Worm (Caenorhabditis elegans) whole organism, L3 larva: ENCODE data around the gene phf-15.

Experiments
- R02D3.7 ChIP-seq: fragments of 150-350 bp; optimal IDR thresholded peaks from 2 replicates; lab custom pipeline; 2014; ENCODE audit warnings: missing biosample characterization, missing genetic modification characterization
- aly-2 ChIP-seq: fragments of 150-350 bp; optimal IDR thresholded peaks from 2 replicates; lab custom pipeline; 2014; ENCODE audit warnings: missing biosample characterization, missing genetic modification characterization
- ceh-16 ChIP-seq: sonication (generic microtip); optimal IDR thresholded peaks from 2 replicates; lab custom pipeline; 2017; ENCODE audit warnings: missing biosample characterization, missing genetic modification characterization
- ceh-28 ChIP-seq: fragments of 150-350 bp; optimal IDR thresholded peaks from 2 replicates; lab custom pipeline; 2014; ENCODE audit warnings: missing biosample characterization, missing genetic modification reagents, missing genetic modification characterization
- ceh-82 ChIP-seq: fragments of 150-350 bp; optimal IDR thresholded peaks from 2 replicates; lab custom pipeline; 2014; ENCODE audit warnings: missing biosample characterization, missing genetic modification characterization
- ceh-9 ChIP-seq: sonication (generic microtip); optimal IDR thresholded peaks from 2 replicates; lab custom pipeline; 2018; ENCODE audit warnings: missing biosample characterization, missing genetic modification characterization
- egl-27 ChIP-seq: sonication (generic microtip); optimal IDR thresholded peaks from 4 replicates; lab custom pipeline; 2017; ENCODE audit warnings: missing biosample characterization, missing genetic modification reagents, missing genetic modification characterization
- elt-1 ChIP-seq: fragments of 150-350 bp; optimal IDR thresholded peaks from 2 replicates; lab custom pipeline; 2014; ENCODE audit warnings: missing biosample characterization, missing genetic modification characterization
- elt-2 ChIP-seq: sonication (generic microtip); optimal IDR thresholded peaks from 2 replicates; lab custom pipeline; 2016; ENCODE audit warnings: missing genetic modification reagents, mild to moderate bottlenecking, missing genetic modification characterization, missing compliant biosample characterization
- elt-3 ChIP-seq, 3 experiments: fragments of 150-350 bp in 1 of 3; sonication (generic microtip) in 2 of 3; optimal IDR thresholded peaks; 2 replicates in 2 of 3; 4 replicates in 1 of 3; lab custom pipeline; 2014 to 2017; ENCODE audit warnings: missing biosample characterization in 3 of 3, missing genetic modification characterization in 3 of 3
- fkh-10 ChIP-seq: sonication (generic microtip); optimal IDR thresholded peaks from 2 replicates; lab custom pipeline; 2017; ENCODE audit warnings: missing biosample characterization, missing genetic modification reagents, missing genetic modification characterization
- hmg-11 ChIP-seq: sonication (generic microtip); optimal IDR thresholded peaks from 2 replicates; lab custom pipeline; 2016; ENCODE audit warnings: missing genetic modification characterization, missing compliant biosample characterization
- jun-1 ChIP-seq: fragments of 150-350 bp; optimal IDR thresholded peaks from 2 replicates; lab custom pipeline; 2014; ENCODE audit warnings: missing biosample characterization, missing genetic modification reagents, missing genetic modification characterization
- lin-39 ChIP-seq: fragments of 150-350 bp; optimal IDR thresholded peaks from 2 replicates; lab custom pipeline; 2018; ENCODE audit warnings: missing biosample characterization, missing genetic modification reagents, missing genetic modification characterization
- lsy-12 ChIP-seq: sonication (generic microtip); optimal IDR thresholded peaks from 2 replicates; lab custom pipeline; 2016; ENCODE audit warnings: mild to moderate bottlenecking, missing genetic modification characterization, missing compliant biosample characterization
- mdl-1 ChIP-seq: fragments of 150-350 bp; optimal IDR thresholded peaks from 2 replicates; lab custom pipeline; 2014; ENCODE audit warnings: missing biosample characterization, missing genetic modification characterization
- nhr-12 ChIP-seq: fragments of 150-350 bp; optimal IDR thresholded peaks from 2 replicates; lab custom pipeline; 2014; ENCODE audit warnings: missing biosample characterization, missing genetic modification characterization
- nhr-237 ChIP-seq: fragments of 150-350 bp; optimal IDR thresholded peaks from 2 replicates; lab custom pipeline; 2014; ENCODE audit warnings: missing biosample characterization, missing genetic modification characterization
- nhr-25 ChIP-seq: sonication (generic microtip); optimal IDR thresholded peaks from 2 replicates; lab custom pipeline; 2017; ENCODE audit warnings: missing biosample characterization, missing genetic modification characterization
- nhr-43 ChIP-seq: sonication (generic microtip); optimal IDR thresholded peaks from 2 replicates; lab custom pipeline; 2016; ENCODE audit warnings: mild to moderate bottlenecking, missing genetic modification characterization, missing compliant biosample characterization; ENCODE audit not compliant: poor library complexity, severe bottlenecking
- nhr-67 ChIP-seq: fragments of 150-350 bp; optimal IDR thresholded peaks from 2 replicates; lab custom pipeline; 2014; ENCODE audit warnings: missing biosample characterization, missing genetic modification characterization
- nhr-77 ChIP-seq: fragments of 150-350 bp; optimal IDR thresholded peaks from 2 replicates; lab custom pipeline; 2014; ENCODE audit warnings: missing biosample characterization, missing genetic modification characterization
- pha-4 ChIP-seq: fragments of 150-350 bp; optimal IDR thresholded peaks from 2 replicates; lab custom pipeline; 2014; ENCODE audit warnings: missing biosample characterization, missing genetic modification reagents, missing genetic modification characterization
- pqm-1 ChIP-seq: fragments of 150-350 bp; optimal IDR thresholded peaks from 2 replicates; lab custom pipeline; 2017; ENCODE audit warnings: missing biosample characterization, missing genetic modification characterization, inconsistent platforms
- skn-1 ChIP-seq: fragments of 150-350 bp; optimal IDR thresholded peaks from 2 replicates; lab custom pipeline; 2014; ENCODE audit warnings: missing biosample characterization, missing genetic modification characterization
- snpc-4 ChIP-seq: fragments of 150-350 bp; optimal IDR thresholded peaks from 2 replicates; lab custom pipeline; 2014; ENCODE audit warnings: missing biosample characterization, missing genetic modification characterization
- tbx-2 ChIP-seq: sonication (generic microtip); optimal IDR thresholded peaks from 2 replicates; lab custom pipeline; 2016; ENCODE audit warnings: mild to moderate bottlenecking, missing genetic modification characterization, missing compliant biosample characterization
- unc-62 ChIP-seq: fragments of 150-350 bp; sonication (generic microtip); optimal IDR thresholded peaks from 4 replicates; lab custom pipeline; 2014; ENCODE audit warnings: missing biosample characterization, missing genetic modification reagents, missing genetic modification characterization
- zag-1 ChIP-seq: fragments of 150-350 bp; optimal IDR thresholded peaks from 2 replicates; lab custom pipeline; 2014; ENCODE audit warnings: missing biosample characterization, missing genetic modification characterization

Gene phf-15

DNA sequence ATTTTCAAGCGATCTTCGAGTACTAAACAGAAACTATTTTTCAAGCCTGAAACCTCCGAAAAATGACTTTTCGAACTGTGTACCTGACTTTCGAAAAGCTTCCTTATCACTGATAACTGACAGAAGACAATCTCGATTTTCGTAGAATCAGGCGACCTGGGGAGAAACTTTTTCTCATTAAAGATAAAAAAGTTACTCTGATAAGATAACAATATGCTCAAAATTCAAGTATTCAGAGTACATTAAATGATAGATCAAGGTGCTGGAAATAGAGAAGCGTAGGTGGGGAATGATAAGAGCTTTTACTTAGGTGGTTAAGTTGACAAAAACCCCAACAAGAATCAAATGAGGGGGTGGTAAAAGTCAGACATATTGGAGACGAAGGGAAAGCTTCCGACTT, 47.4 kb downstream of the phf-15 start, which contains the start of gene prk-2:
Gene prk-2, minus strand, starts transcription at position 156 of the 400 bp plus-strand sequence.
- TF ChIP-seq pha-4 (tag; lab: Kevin White, UChicago) (peak; percentile 3), ceh-9 (tag; lab: Kevin White, UChicago) (no peak), elt-2 (tag; lab: Kevin White, UChicago) (peak; percentile 93), skn-1 (tag; lab: Kevin White, UChicago) (no peak), elt-3 (tag; optimal IDR thresholded peaks at IDR 0.05; lab: Kevin White, UChicago) (peak in 1 of 3 experiments; percentile 65), pqm-1 (tag; lab: Kevin White, UChicago) (peak; percentile 93), jun-1 (peak; percentile 19), ceh-28 (peak; percentile 8), ceh-16 (tag; lab: Kevin White, UChicago) (no peak)

DNA sequence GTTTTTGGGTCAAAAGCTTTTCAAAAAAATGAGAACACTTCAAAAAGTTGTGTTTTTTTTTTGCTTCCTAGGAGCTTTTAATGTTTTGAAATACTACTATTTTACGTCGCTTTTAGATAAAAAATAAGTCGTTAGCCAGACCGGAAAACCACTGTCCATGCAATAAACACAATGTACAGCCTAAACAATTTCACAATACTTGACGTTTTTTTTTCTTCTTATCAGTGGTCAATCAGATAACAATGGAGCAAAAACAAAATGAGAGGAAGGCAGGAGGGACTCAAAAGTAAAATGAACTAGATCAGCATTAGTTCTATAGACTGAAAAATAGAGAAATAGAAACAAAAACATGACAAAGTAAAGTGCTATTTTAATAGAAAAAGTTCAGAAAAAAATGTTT, 48.1 kb downstream of the phf-15 start:
- no peak for TF ChIP-seq nhr-12 (tag; lab: Kevin White, UChicago)
- TF ChIP-seq elt-2 (tag; lab: Kevin White, UChicago) = peak; percentile 33

DNA sequence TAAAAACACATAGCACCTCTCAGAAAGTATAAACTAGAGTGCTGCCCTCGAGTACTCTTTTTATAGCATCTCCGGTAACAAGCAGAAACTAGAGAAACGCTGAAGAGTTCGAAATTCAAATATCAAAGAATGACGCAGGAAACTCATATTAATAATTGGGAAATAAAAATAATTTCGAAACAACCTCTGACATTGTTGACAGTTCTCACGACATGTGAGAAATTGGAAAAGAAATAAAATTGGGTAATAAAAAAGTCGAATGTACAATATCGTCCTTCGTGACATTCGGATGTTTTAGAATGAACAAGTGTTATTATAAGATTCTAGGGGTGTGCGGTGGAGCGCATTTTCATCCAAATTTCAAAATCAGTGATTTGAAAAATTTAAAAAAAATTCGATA, 49.6 kb downstream of the phf-15 start:
- TF ChIP-seq elt-2 (tag; lab: Kevin White, UChicago) = peak; percentile 16
- TF ChIP-seq zag-1 (tag; lab: Kevin White, UChicago) = no peak

DNA sequence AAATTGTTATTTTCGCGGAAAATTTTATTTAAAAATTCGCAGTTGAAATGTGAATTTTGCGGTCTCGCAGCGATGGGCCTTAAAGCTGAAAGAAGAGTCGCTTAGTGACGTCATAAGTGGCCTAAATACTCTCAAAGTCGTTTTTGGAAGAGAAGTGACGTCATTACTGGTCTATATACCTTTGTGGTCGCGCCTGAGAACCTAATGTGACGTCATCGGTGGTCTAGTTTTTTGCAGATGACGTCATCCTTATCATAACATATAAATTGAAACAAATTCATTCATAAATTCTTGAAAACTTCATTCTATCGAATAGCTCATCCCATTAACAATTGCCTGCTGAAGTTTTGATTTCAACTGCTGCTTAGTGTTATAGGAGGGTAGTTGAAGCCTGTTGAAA, 54.5 kb downstream of the phf-15 start:
- TF ChIP-seq hmg-11 (tag; lab: Kevin White, UChicago) (no peak), elt-1 (tag; lab: Kevin White, UChicago) (no peak), ceh-82 (tag; lab: Kevin White, UChicago) (no peak)
- TF ChIP-seq, all 47 proteins: peak for 0

DNA sequence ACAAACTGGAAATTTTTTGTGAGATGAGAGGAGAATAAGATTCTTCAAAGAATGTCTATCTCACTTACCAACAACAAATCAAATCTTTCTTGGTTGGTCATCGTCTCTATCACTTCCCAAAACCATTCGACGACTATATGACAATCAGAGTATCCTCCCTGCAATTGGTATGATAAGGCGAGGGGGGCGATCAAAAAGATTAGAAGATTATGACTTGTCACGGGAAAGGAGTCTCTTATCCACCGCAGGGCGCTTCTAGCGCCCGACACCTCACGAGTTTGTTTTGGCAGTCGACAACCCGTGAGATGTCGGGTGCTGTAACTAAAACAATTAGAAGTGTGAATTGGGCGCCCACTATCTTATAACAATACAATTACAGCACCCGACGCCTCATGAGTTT, 55.0 kb downstream of the phf-15 start:
- no peak for TF ChIP-seq mdl-1 (tag; lab: Kevin White, UChicago)
- TF ChIP-seq lsy-12 = no peak
- no peak for TF ChIP-seq elt-1 (tag; lab: Kevin White, UChicago)
- no peak for TF ChIP-seq nhr-77 (tag; lab: Kevin White, UChicago)
- TF ChIP-seq egl-27 (tag; lab: Kevin White, UChicago) = no peak
- peak; percentile 17 for TF ChIP-seq nhr-43
- no peak for TF ChIP-seq tbx-2 (tag; lab: Kevin White, UChicago)
- TF ChIP-seq aly-2 (tag; lab: Kevin White, UChicago) = no peak
- no peak for TF ChIP-seq nhr-237 (tag; lab: Kevin White, UChicago)
- TF ChIP-seq ceh-82 (tag; lab: Kevin White, UChicago) = no peak
- TF ChIP-seq R02D3.7 (tag; lab: Kevin White, UChicago) = peak; percentile 7
- TF ChIP-seq nhr-25 = peak; percentile 0
- no peak for TF ChIP-seq nhr-67
- TF ChIP-seq fkh-10 (GFP tag; lab: Kevin White, UChicago) = no peak
- TF ChIP-seq unc-62 (GFP tag; lab: Kevin White, UChicago) = no peak
- no peak for TF ChIP-seq nhr-12 (tag; lab: Kevin White, UChicago)
- TF ChIP-seq jun-1 = no peak
- peak; percentile 96 for TF ChIP-seq snpc-4 (tag; lab: Kevin White, UChicago)
- TF ChIP-seq lin-39 (tag; lab: Kevin White, UChicago) = no peak
- TF ChIP-seq zag-1 (tag; lab: Kevin White, UChicago) = no peak
- TF ChIP-seq ceh-9 (tag; lab: Kevin White, UChicago) = no peak
- TF ChIP-seq elt-3 (tag; optimal IDR thresholded peaks at IDR 0.05; lab: Kevin White, UChicago) = peak in 2 of 3 experiments; percentile 44 to 86
